Worm (Caenorhabditis elegans) whole organism, young adult: ENCODE data around the gene lir-2.

Experiments used
- lin-35 ChIP-seq, 3 experiments: fragments of 150-350 bp in 2 of 3; sonication (generic microtip) in 1 of 3; optimal IDR thresholded peaks; 2 replicates each; lab custom pipeline; 2014 to 2018; ENCODE audit warnings: missing biosample characterization in 3 of 3, missing genetic modification characterization in 3 of 3, missing genetic modification reagents in 3 of 3
- lsy-27 ChIP-seq: sonication (generic microtip); optimal IDR thresholded peaks from 2 replicates; lab custom pipeline; 2017; ENCODE audit warnings: missing genetic modification characterization, mild to moderate bottlenecking, missing compliant biosample characterization, antibody characterized with exemption, missing genotype, borderline replicate concordance; ENCODE audit not compliant: insufficient read depth
- nfya-1 ChIP-seq: sonication (generic microtip); optimal IDR thresholded peaks from 2 replicates; lab custom pipeline; 2017; ENCODE audit warnings: antibody characterized with exemption, missing compliant biosample characterization, missing genetic modification characterization, borderline replicate concordance; ENCODE audit not compliant: insufficient read depth
- nhr-90 ChIP-seq: sonication (generic microtip); optimal IDR thresholded peaks from 2 replicates; lab custom pipeline; 2016; ENCODE audit warnings: missing genotype, mild to moderate bottlenecking, missing genetic modification characterization, missing compliant biosample characterization
- tbp1 ChIP-seq: fragments of 200-800 bp; sonication (Bioruptor generic); optimal IDR thresholded peaks from 2 replicates; lab custom pipeline; 2018; ENCODE audit warnings: mild to moderate bottlenecking, missing genetic modification characterization, missing compliant biosample characterization
- ztf-25 ChIP-seq: fragments of 200-800 bp; sonication (Bioruptor generic); IDR thresholded peaks from 2 replicates; pipeline ENCODE4 v1.3.6; 2022; ENCODE audit warnings: missing genetic modification reagents, missing genetic modification characterization, missing compliant biosample characterization

DNA sequence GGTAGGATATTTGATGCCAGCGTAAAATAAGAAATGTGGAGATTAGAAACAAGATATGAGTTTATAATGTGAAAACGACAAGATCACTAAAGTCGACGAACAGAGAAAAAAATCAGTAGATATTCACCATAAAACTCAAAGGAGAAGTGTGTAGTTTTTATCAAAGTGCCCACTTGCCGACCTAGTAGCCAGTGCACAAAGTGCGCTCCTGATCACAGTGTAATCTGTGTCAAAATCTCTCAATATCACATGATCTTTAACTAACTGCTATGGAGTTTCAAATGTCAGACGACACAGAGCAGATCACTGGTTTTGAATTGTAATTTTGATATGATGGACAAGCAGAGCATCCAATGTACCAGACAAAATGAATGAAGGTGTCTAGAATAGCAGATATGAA lies 53.4 kb downstream of the lir-2 start:
- no peak for TF ChIP-seq nhr-90
- no peak for TF ChIP-seq lin-35 (GFP tag; optimal IDR thresholded peaks at IDR 0.05; lab: Kevin White, UChicago)
- no peak for TF ChIP-seq tbp1 (GFP tag; lab: Kevin White, UChicago)
- TF ChIP-seq nfya-1 (tag; lab: Kevin White, UChicago): no peak
- no peak for TF ChIP-seq ztf-25 (GFP tag; lab: Robert Waterston, UW)
- TF ChIP-seq lsy-27 (tag; lab: Kevin White, UChicago): no peak
